Worm (Caenorhabditis elegans): Measurements from ENCODE around the gene Y17G7B.21.

The Y17G7B.21 gene

ce11 chrII:11994940-11995339 lies 17.5 kb upstream of the Y17G7B.21 start:
- TF ChIP-seq blmp-1 (tag; optimal IDR thresholded peaks at IDR 0.05) (no peak), ceh-82 (tag; optimal IDR thresholded peaks at IDR 0.05) (no peak), F16B12.6 (tag; optimal IDR thresholded peaks at IDR 0.05) (no peak), tbx-2 (tag; optimal IDR thresholded peaks at IDR 0.05) (no peak), C16A3.4 (tag; optimal IDR thresholded peaks at IDR 0.05) (no peak), irx-1 (tag; optimal IDR thresholded peaks at IDR 0.05) (no peak), nhr-71 (tag; optimal IDR thresholded peaks at IDR 0.05) (no peak), nhr-77 (tag; optimal IDR thresholded peaks at IDR 0.05) (no peak), ztf-11 (tag; optimal IDR thresholded peaks at IDR 0.05) (no peak), nhr-11 (tag; optimal IDR thresholded peaks at IDR 0.05) (no peak), hpl-2 (GFP tag; optimal IDR thresholded peaks at IDR 0.05) (no peak), mab-9 (GFP tag; IDR thresholded peaks at IDR 0.05) (no peak), ceh-90 (tag; optimal IDR thresholded peaks at IDR 0.05) (no peak), Y116A8C.19 (tag; optimal IDR thresholded peaks at IDR 0.05; ENCODE audit: borderline replicate concordance) (no peak), nhr-28 (tag; optimal IDR thresholded peaks at IDR 0.05) (no peak), snu-23 (GFP tag; optimal IDR thresholded peaks at IDR 0.05) (no peak), aly-2 (tag; optimal IDR thresholded peaks at IDR 0.05) (no peak), snpc-4 (tag; optimal IDR thresholded peaks at IDR 0.05) (no peak)

- TF ChIP-seq zip-4 (GFP tag; optimal IDR thresholded peaks at IDR 0.05) (no peak), efl-1 (optimal IDR thresholded peaks at IDR 0.05) (no peak), efl-1 (GFP tag; optimal IDR thresholded peaks at IDR 0.05 in 1 of 2) (peak in 1 of 2 experiments; percentile 26)
These were observed 15.2 kb upstream of the Y17G7B.21 start, which contains the start of gene dhps-1 for ce11 chrII:11992701-11993100. Gene dhps-1 (plus strand): TSS chrII:11993001.

ce11 chrII:11988724-11989123 lies 11.3 kb upstream of the Y17G7B.21 start, which contains the start of gene Y17G7B.3:
Gene Y17G7B.3 (plus strand): TSS chrII:11989024.
- TF ChIP-seq F16B12.6 (tag; optimal IDR thresholded peaks at IDR 0.05) (no peak), jun-1 (tag; optimal IDR thresholded peaks at IDR 0.05) (no peak), blmp-1 (tag; optimal IDR thresholded peaks at IDR 0.05) (no peak), mef-2 (tag; optimal IDR thresholded peaks at IDR 0.05) (no peak), snpc-4 (tag; optimal IDR thresholded peaks at IDR 0.05) (no peak)

- TF ChIP-seq nhr-77 (tag; optimal IDR thresholded peaks at IDR 0.05) (peak; percentile 61), ceh-63 (GFP tag; optimal IDR thresholded peaks at IDR 0.05) (no peak), nhr-11 (tag; optimal IDR thresholded peaks at IDR 0.05) (peak; percentile 90), hlh-4 (tag; optimal IDR thresholded peaks at IDR 0.05) (peak; percentile 61), rnt-1 (tag; optimal IDR thresholded peaks at IDR 0.05) (no peak), fkh-4 (tag; optimal IDR thresholded peaks at IDR 0.05; ENCODE audit: borderline replicate concordance) (peak; percentile 53), ces-1 (GFP tag; optimal IDR thresholded peaks at IDR 0.05) (peak; percentile 77), sox-4 (tag; optimal IDR thresholded peaks at IDR 0.05) (peak; percentile 86), ceh-88 (GFP tag; IDR thresholded peaks at IDR 0.05) (peak; percentile 89), nhr-90 (tag; optimal IDR thresholded peaks at IDR 0.05; ENCODE audit: poor library complexity) (peak; percentile 95), nhr-47 (tag; optimal IDR thresholded peaks at IDR 0.05) (peak; percentile 94), ztf-11 (tag; optimal IDR thresholded peaks at IDR 0.05) (peak in 1 of 2 experiments; percentile 87), hlh-17 (GFP tag; optimal IDR thresholded peaks at IDR 0.05; ENCODE audit: borderline replicate concordance) (no peak), efl-3 (GFP tag; optimal IDR thresholded peaks at IDR 0.05) (peak; percentile 47), nhr-19 (GFP tag; conservative IDR thresholded peaks at IDR 0.05) (peak; percentile 91), isw-1 (GFP tag; IDR thresholded peaks at IDR 0.05) (peak; percentile 88), F16B12.6 (tag; optimal IDR thresholded peaks at IDR 0.05) (peak; percentile 34), ets-5 (GFP tag; IDR thresholded peaks at IDR 0.05) (no peak), ceh-8 (GFP tag; optimal IDR thresholded peaks at IDR 0.05) (peak; percentile 90), unc-86 (tag; optimal IDR thresholded peaks at IDR 0.05) (peak; percentile 80), vab-15 (tag; optimal IDR thresholded peaks at IDR 0.05) (peak; percentile 77), snpc-4 (tag; optimal IDR thresholded peaks at IDR 0.05) (no peak), C04F5.9 (tag; optimal IDR thresholded peaks at IDR 0.05) (peak; percentile 73), Y116A8C.19 (tag; optimal IDR thresholded peaks at IDR 0.05; ENCODE audit: borderline replicate concordance) (no peak), snu-23 (GFP tag; optimal IDR thresholded peaks at IDR 0.05) (peak; percentile 90), grh-1 (GFP tag; IDR thresholded peaks at IDR 0.05) (peak; percentile 75), egl-13 (tag; optimal IDR thresholded peaks at IDR 0.05) (peak; percentile 91), pag-3 (tag; optimal IDR thresholded peaks at IDR 0.05; ENCODE audit: borderline replicate concordance, insufficient read depth) (no peak), nhr-85 (tag) (peak; percentile 91), egl-27 (tag; optimal IDR thresholded peaks at IDR 0.05) (no peak)
These were observed 2.6 kb upstream of the Y17G7B.21 start for ce11 chrII:11980110-11980509.

Data from whole organism, L1 larva.